Worm (Caenorhabditis elegans): ENCODE results near the gene best-17.

The best-17 gene

DNA sequence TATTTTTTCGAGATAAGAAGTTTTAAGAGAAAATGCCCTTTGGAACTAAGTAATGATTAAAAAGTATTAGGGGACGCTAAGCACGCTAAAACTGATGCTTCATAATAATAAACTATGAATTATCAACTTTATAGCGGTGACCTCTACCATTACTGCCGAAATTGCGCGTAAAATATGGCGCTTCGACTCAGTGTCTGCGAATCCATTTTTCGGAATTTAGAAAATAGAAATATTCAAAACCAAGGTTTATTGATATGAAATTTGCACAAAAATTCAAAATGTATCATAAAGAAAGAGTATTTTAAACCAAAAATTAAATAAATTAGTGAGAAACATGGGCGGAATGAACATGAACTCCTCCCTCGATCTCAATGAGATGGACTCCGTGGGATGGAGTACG, 10.2 kb downstream of the best-17 start (continued):
- TF ChIP-seq lim-7 (GFP tag; IDR thresholded peaks at IDR 0.05) (no peak), daf-8 (GFP tag; IDR thresholded peaks at IDR 0.05) (no peak), gei-8 (GFP tag; optimal IDR thresholded peaks at IDR 0.05) (no peak), nhr-237 (tag; optimal IDR thresholded peaks at IDR 0.05) (no peak), mxl-3 (GFP tag; optimal IDR thresholded peaks at IDR 0.05) (no peak), nhr-41 (GFP tag; IDR thresholded peaks at IDR 0.05) (no peak), set-16 (GFP tag; IDR thresholded peaks at IDR 0.05) (no peak), nhr-111 (GFP tag; optimal IDR thresholded peaks at IDR 0.05) (no peak), pha-4 (GFP tag; IDR thresholded peaks at IDR 0.05) (0 out of 2 replicates have a peak, but pooled peaks have one; percentile 35), pha-4 (tag; optimal IDR thresholded peaks at IDR 0.05) (no peak), vab-7 (GFP tag; IDR thresholded peaks at IDR 0.05) (no peak), saeg-2 (GFP tag; IDR thresholded peaks at IDR 0.05) (no peak), nhr-28 (tag; optimal IDR thresholded peaks at IDR 0.05) (no peak), egl-43 (GFP tag; IDR thresholded peaks at IDR 0.05) (no peak), R02D3.7 (tag; optimal IDR thresholded peaks at IDR 0.05) (no peak), zfp-3 (GFP tag; conservative IDR thresholded peaks at IDR 0.05) (0 out of 2 replicates have a peak, but pooled peaks have one; percentile 52), F44E2.7 (GFP tag; IDR thresholded peaks at IDR 0.05) (no peak), mes-2 (tag; optimal IDR thresholded peaks at IDR 0.05; ENCODE audit: poor library complexity, severe bottlenecking) (peak; percentile 31), mdt-29 (GFP tag; IDR thresholded peaks at IDR 0.05) (no peak), F26F4.8 (GFP tag; conservative IDR thresholded peaks at IDR 0.05) (no peak), nhr-77 (tag; optimal IDR thresholded peaks at IDR 0.05) (peak; percentile 27), madf-9 (GFP tag; conservative IDR thresholded peaks at IDR 0.05) (no peak), egl-27 (tag; optimal IDR thresholded peaks at IDR 0.05) (no peak), Y75B8A.6 (GFP tag; IDR thresholded peaks at IDR 0.05) (no peak)

- TF ChIP-seq D1046.2 (GFP tag; IDR thresholded peaks at IDR 0.05) (no peak), aly-2 (tag; optimal IDR thresholded peaks at IDR 0.05) (no peak), dmd-8 (GFP tag; IDR thresholded peaks at IDR 0.05) (no peak), ctbp-1 (GFP tag; IDR thresholded peaks at IDR 0.05) (no peak), nhr-102 (tag; optimal IDR thresholded peaks at IDR 0.05) (no peak), mxl-2 (GFP tag; conservative IDR thresholded peaks at IDR 0.05) (no peak), fkh-10 (GFP tag; optimal IDR thresholded peaks at IDR 0.05) (no peak), F49E8.2 (tag; optimal IDR thresholded peaks at IDR 0.05; ENCODE audit: borderline replicate concordance) (no peak), jun-1 (tag; optimal IDR thresholded peaks at IDR 0.05) (no peak), lin-38 (GFP tag; IDR thresholded peaks at IDR 0.05) (no peak), dpl-1 (GFP tag; optimal IDR thresholded peaks at IDR 0.05) (no peak), php-3 (GFP tag; IDR thresholded peaks at IDR 0.05) (no peak), ceh-32 (tag; optimal IDR thresholded peaks at IDR 0.05; ENCODE audit: poor library complexity) (no peak)
Observed at ce11 chrIII:598687-599086, 10.8 kb downstream of the best-17 start, which contains the start of gene Y55B1AR.2. Gene Y55B1AR.2 (minus strand): TSS chrIII:598787.

DNA sequence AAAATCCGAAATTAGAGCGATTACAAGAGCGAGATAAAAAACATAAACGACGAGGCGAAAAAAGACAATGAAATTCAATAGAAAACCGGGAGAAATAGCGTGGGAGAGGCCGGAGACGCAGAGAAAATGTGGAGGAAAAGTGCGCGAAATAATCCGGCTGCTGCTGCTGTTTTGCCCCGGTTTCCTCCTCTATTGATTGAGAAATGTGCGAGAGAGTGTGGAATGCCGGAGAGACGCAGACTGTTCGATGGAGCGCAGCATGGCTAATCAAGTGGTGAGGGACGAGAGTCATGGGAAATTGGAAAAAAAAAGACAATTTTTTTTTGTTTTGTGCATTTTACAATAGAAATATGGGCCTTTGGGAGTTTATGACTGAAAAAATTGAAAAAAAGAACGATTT, 11.3 kb downstream of the best-17 start:
- TF ChIP-seq gei-8 (GFP tag; optimal IDR thresholded peaks at IDR 0.05) (no peak), hlh-11 (tag; optimal IDR thresholded peaks at IDR 0.05) (peak; percentile 63), lin-38 (GFP tag; IDR thresholded peaks at IDR 0.05) (peak; percentile 27; the same call in 1 of the 2 replicates), F26F4.8 (GFP tag; conservative IDR thresholded peaks at IDR 0.05) (no peak), lin-39 (tag; optimal IDR thresholded peaks at IDR 0.05) (no peak), hif-1 (tag; optimal IDR thresholded peaks at IDR 0.05) (peak in 1 of 2 experiments; percentile 13), hlh-30 (tag; optimal IDR thresholded peaks at IDR 0.05; ENCODE audit: insufficient read depth) (peak; percentile 91), mep-1 (tag; optimal IDR thresholded peaks at IDR 0.05) (peak; percentile 61), F37D6.2 (tag; optimal IDR thresholded peaks at IDR 0.05) (no peak), spr-1 (tag; optimal IDR thresholded peaks at IDR 0.05) (no peak), lsy-2 (tag; optimal IDR thresholded peaks at IDR 0.05) (peak in 1 of 2 experiments; percentile 6), tra-1 (GFP tag; IDR thresholded peaks at IDR 0.05) (0 out of 2 replicates have a peak, but pooled peaks have one; percentile 6), aha-1 (tag) (no peak), unc-62 (GFP tag; optimal IDR thresholded peaks at IDR 0.05 in 1 of 2) (no peak), unc-62 (tag; optimal IDR thresholded peaks at IDR 0.05) (no peak), ZK546.5 (tag; optimal IDR thresholded peaks at IDR 0.05) (no peak), nhr-6 (tag; optimal IDR thresholded peaks at IDR 0.05) (peak; percentile 31), php-3 (GFP tag; IDR thresholded peaks at IDR 0.05) (0 out of 2 replicates have a peak, but pooled peaks have one; percentile 16)
